Worm (Caenorhabditis elegans) whole organism, late embryonic: ENCODE measurements around the gene Y82E9BR.3.

Source experiments
- C08G9.2 ChIP-seq: sonication (generic microtip); optimal IDR thresholded peaks from 2 replicates; lab custom pipeline; 2016; ENCODE audit warnings: mild to moderate bottlenecking, missing genetic modification characterization, moderate library complexity, missing compliant biosample characterization
- C38D4.7 ChIP-seq: fragments of 200-800 bp; sonication (Bioruptor generic); optimal IDR thresholded peaks from 2 replicates; lab custom pipeline; 2018; ENCODE audit warnings: mild to moderate bottlenecking, missing genetic modification characterization, moderate library complexity, missing compliant biosample characterization
- K09A11.1 ChIP-seq: sonication (generic microtip); optimal IDR thresholded peaks from 2 replicates; lab custom pipeline; 2017; ENCODE audit warnings: antibody characterized with exemption, mild to moderate bottlenecking, missing genetic modification characterization, missing compliant biosample characterization; ENCODE audit not compliant: insufficient read depth
- T23F11.4 ChIP-seq: fragments of 200-800 bp; sonication (Bioruptor generic); optimal IDR thresholded peaks from 2 replicates; lab custom pipeline; 2018; ENCODE audit warnings: mild to moderate bottlenecking, missing genetic modification characterization, missing compliant biosample characterization
- ahr-1 ChIP-seq: sonication (generic microtip); optimal IDR thresholded peaks from 2 replicates; lab custom pipeline; 2016; ENCODE audit warnings: missing genetic modification characterization, missing compliant biosample characterization
- ceh-14 ChIP-seq: sonication (generic microtip); optimal IDR thresholded peaks from 2 replicates; lab custom pipeline; 2016; ENCODE audit warnings: missing genotype, missing genetic modification characterization, missing compliant biosample characterization
- ceh-18 ChIP-seq: sonication (generic microtip); optimal IDR thresholded peaks from 2 replicates; lab custom pipeline; 2016; ENCODE audit warnings: missing genetic modification characterization, missing compliant biosample characterization
- ceh-2 ChIP-seq: sonication (generic microtip); optimal IDR thresholded peaks from 2 replicates; lab custom pipeline; 2016; ENCODE audit warnings: missing genotype, missing genetic modification characterization, missing compliant biosample characterization
- ceh-22 ChIP-seq: sonication (generic microtip); optimal IDR thresholded peaks from 2 replicates; lab custom pipeline; 2017; ENCODE audit warnings: missing biosample characterization, missing genetic modification characterization
- ceh-30 ChIP-seq: fragments of 150-350 bp; optimal IDR thresholded peaks from 2 replicates; lab custom pipeline; 2014; ENCODE audit warnings: missing biosample characterization, missing genetic modification characterization
- ceh-31 ChIP-seq: sonication (generic microtip); optimal IDR thresholded peaks from 2 replicates; lab custom pipeline; 2016; ENCODE audit warnings: missing genetic modification characterization, missing compliant biosample characterization
- ceh-34 ChIP-seq: sonication (generic microtip); optimal IDR thresholded peaks from 2 replicates; lab custom pipeline; 2016; ENCODE audit warnings: mild to moderate bottlenecking, missing genetic modification characterization, missing compliant biosample characterization
- ceh-45 ChIP-seq: fragments of 200-800 bp; sonication (Bioruptor generic); IDR thresholded peaks from 2 replicates; pipeline ENCODE4 v1.3.6; 2022; ENCODE audit warnings: missing genetic modification reagents, missing genetic modification characterization, missing compliant biosample characterization
- ceh-48 ChIP-seq: sonication (generic microtip); optimal IDR thresholded peaks from 2 replicates; lab custom pipeline; 2016; ENCODE audit warnings: missing genetic modification characterization, inconsistent platforms, missing compliant biosample characterization
- che-1 ChIP-seq: sonication (generic microtip); optimal IDR thresholded peaks from 2 replicates; lab custom pipeline; 2016; ENCODE audit warnings: mild to moderate bottlenecking, missing genetic modification characterization, missing compliant biosample characterization
- dve-1 ChIP-seq: sonication (generic microtip); optimal IDR thresholded peaks from 2 replicates; lab custom pipeline; 2017; ENCODE audit warnings: antibody characterized with exemption, mild to moderate bottlenecking, missing genetic modification characterization, missing compliant biosample characterization
- elt-2 ChIP-seq: sonication (generic microtip); optimal IDR thresholded peaks from 2 replicates; lab custom pipeline; 2016; ENCODE audit warnings: missing genetic modification reagents, missing genetic modification characterization, missing compliant biosample characterization
- ets-4 ChIP-seq: sonication (generic microtip); optimal IDR thresholded peaks from 2 replicates; lab custom pipeline; 2016; ENCODE audit warnings: missing genetic modification characterization, missing compliant biosample characterization
- eyg-1 ChIP-seq: sonication (generic microtip); optimal IDR thresholded peaks from 2 replicates; lab custom pipeline; 2016; ENCODE audit warnings: missing genotype, missing genetic modification characterization, missing compliant biosample characterization
- fax-1 ChIP-seq: sonication (generic microtip); optimal IDR thresholded peaks from 2 replicates; lab custom pipeline; 2016; ENCODE audit warnings: missing genotype, missing genetic modification characterization, missing compliant biosample characterization
- fkh-6 ChIP-seq: sonication (generic microtip); optimal IDR thresholded peaks from 2 replicates; lab custom pipeline; 2016; ENCODE audit warnings: missing genetic modification characterization, missing compliant biosample characterization
- hlh-13 ChIP-seq: fragments of 200-800 bp; sonication (Bioruptor generic); optimal IDR thresholded peaks from 2 replicates; lab custom pipeline; 2018; ENCODE audit warnings: mild to moderate bottlenecking, missing genetic modification characterization, missing compliant biosample characterization
- hlh-30 ChIP-seq: sonication (generic microtip); optimal IDR thresholded peaks from 2 replicates; lab custom pipeline; 2017; ENCODE audit warnings: antibody characterized with exemption, missing genetic modification characterization, missing compliant biosample characterization; ENCODE audit not compliant: insufficient read depth
- hlh-6 ChIP-seq: sonication (generic microtip); optimal IDR thresholded peaks from 2 replicates; lab custom pipeline; 2016; ENCODE audit warnings: missing genotype, missing genetic modification characterization, missing compliant biosample characterization
- hlh-8 ChIP-seq: sonication (generic microtip); optimal IDR thresholded peaks from 2 replicates; lab custom pipeline; 2016; ENCODE audit warnings: missing genotype, missing genetic modification characterization, missing compliant biosample characterization
- madf-2 ChIP-seq: sonication (generic microtip); optimal IDR thresholded peaks from 2 replicates; lab custom pipeline; 2017; ENCODE audit warnings: missing genetic modification characterization, missing compliant biosample characterization
- mec-3 ChIP-seq: sonication (generic microtip); optimal IDR thresholded peaks from 2 replicates; lab custom pipeline; 2016; ENCODE audit warnings: borderline replicate concordance, missing genetic modification characterization, missing compliant biosample characterization
- nhr-11 ChIP-seq: fragments of 150-350 bp; optimal IDR thresholded peaks from 2 replicates; lab custom pipeline; 2014; ENCODE audit warnings: missing biosample characterization, missing genetic modification characterization
- nhr-232 ChIP-seq: sonication (generic microtip); optimal IDR thresholded peaks from 2 replicates; lab custom pipeline; 2016; ENCODE audit warnings: missing genetic modification characterization, missing compliant biosample characterization
- npax-4 ChIP-seq: sonication (generic microtip); optimal IDR thresholded peaks from 2 replicates; lab custom pipeline; 2016; ENCODE audit warnings: missing genetic modification characterization, missing compliant biosample characterization
- odd-2 ChIP-seq: sonication (generic microtip); optimal IDR thresholded peaks from 2 replicates; lab custom pipeline; 2017; ENCODE audit warnings: antibody characterized with exemption, mild to moderate bottlenecking, missing genetic modification characterization, missing compliant biosample characterization
- pax-1 ChIP-seq: fragments of 150-350 bp; optimal IDR thresholded peaks from 2 replicates; lab custom pipeline; 2014; ENCODE audit warnings: missing biosample characterization, missing genetic modification characterization
- pha-2 ChIP-seq: sonication (generic microtip); optimal IDR thresholded peaks from 2 replicates; lab custom pipeline; 2017; ENCODE audit warnings: mild to moderate bottlenecking, missing genetic modification characterization, missing compliant biosample characterization
- pha-4 ChIP-seq: fragments of 150-350 bp; optimal IDR thresholded peaks from 2 replicates; lab custom pipeline; 2018; ENCODE audit warnings: missing biosample characterization, missing genetic modification reagents, missing genetic modification characterization
- pros-1 ChIP-seq: fragments of 150-350 bp; optimal IDR thresholded peaks from 2 replicates; lab custom pipeline; 2014; ENCODE audit warnings: missing biosample characterization, missing genetic modification reagents, missing genetic modification characterization
- ref-2 ChIP-seq: sonication (generic microtip); optimal IDR thresholded peaks from 2 replicates; lab custom pipeline; 2016; ENCODE audit warnings: missing genetic modification characterization, missing compliant biosample characterization
- rnt-1 ChIP-seq: sonication (generic microtip); optimal IDR thresholded peaks from 2 replicates; lab custom pipeline; 2016; ENCODE audit warnings: missing genetic modification characterization, missing compliant biosample characterization
- sdc-2 ChIP-seq: sonication (generic microtip); optimal IDR thresholded peaks from 2 replicates; lab custom pipeline; 2016; ENCODE audit warnings: missing genotype, missing genetic modification characterization, missing compliant biosample characterization
- sox-2 ChIP-seq: fragments of 200-800 bp; sonication (Bioruptor generic); IDR thresholded peaks from 2 replicates; pipeline ENCODE4 v1.3.6; 2022; ENCODE audit warnings: missing genetic modification reagents, missing genetic modification characterization, missing compliant biosample characterization
- sox-4 ChIP-seq: sonication (generic microtip); optimal IDR thresholded peaks from 2 replicates; lab custom pipeline; 2017; ENCODE audit warnings: mild to moderate bottlenecking, missing genetic modification characterization, inconsistent platforms, missing compliant biosample characterization
- syd-9 ChIP-seq: sonication (generic microtip); optimal IDR thresholded peaks from 2 replicates; lab custom pipeline; 2016; ENCODE audit warnings: mild to moderate bottlenecking, missing genetic modification characterization, moderate library complexity, missing compliant biosample characterization
- tbx-2 ChIP-seq: sonication (generic microtip); optimal IDR thresholded peaks from 2 replicates; lab custom pipeline; 2016; ENCODE audit warnings: missing genetic modification characterization, missing compliant biosample characterization
- ttx-3 ChIP-seq: sonication (generic microtip); optimal IDR thresholded peaks from 2 replicates; lab custom pipeline; 2016; ENCODE audit warnings: missing genetic modification reagents, missing genetic modification characterization, missing compliant biosample characterization
- unc-55 ChIP-seq: sonication (generic microtip); optimal IDR thresholded peaks from 2 replicates; lab custom pipeline; 2017; ENCODE audit warnings: missing biosample characterization, missing genetic modification reagents, missing genetic modification characterization
- unc-86 ChIP-seq: sonication (generic microtip); optimal IDR thresholded peaks from 2 replicates; lab custom pipeline; 2016; ENCODE audit warnings: missing genetic modification characterization, missing compliant biosample characterization

The Y82E9BR.3 gene

ce11 chrIII:1413890-1414613 lies 4.9 kb upstream of the Y82E9BR.3 start, which contains the start of gene Y82E9BR.14:
TSS of gene Y82E9BR.14 (minus strand) at chrIII:1414116.
- TF ChIP-seq ceh-30 (no peak), ceh-45 (no peak), ceh-18 (tag; lab: Kevin White, UChicago) (no peak), ceh-34 (no peak), ttx-3 (tag; lab: Kevin White, UChicago) (no peak), mec-3 (no peak), dve-1 (tag; lab: Kevin White, UChicago) (no peak), T23F11.4 (GFP tag; lab: Kevin White, UChicago) (no peak), ceh-2 (tag; lab: Kevin White, UChicago) (no peak), ceh-14 (tag; lab: Kevin White, UChicago) (no peak)

- TF ChIP-seq ceh-14 (tag; lab: Kevin White, UChicago) (no peak), ets-4 (tag; lab: Kevin White, UChicago) (no peak), hlh-30 (tag; lab: Kevin White, UChicago) (no peak), elt-2 (tag; lab: Kevin White, UChicago) (no peak), tbx-2 (tag; lab: Kevin White, UChicago) (no peak), sox-4 (tag; lab: Kevin White, UChicago) (no peak), ceh-18 (tag; lab: Kevin White, UChicago) (no peak), ref-2 (tag; lab: Kevin White, UChicago) (no peak), C38D4.7 (GFP tag; lab: Kevin White, UChicago) (no peak)
Measured at ce11 chrIII:1416571-1416970, 2.4 kb upstream of the Y82E9BR.3 start.

ce11 chrIII:1417090-1417489 lies 1.9 kb upstream of the Y82E9BR.3 start, which contains the start of gene elc-1:
TSS of gene elc-1 (minus strand) at chrIII:1417190.
- TF ChIP-seq ahr-1 (tag; lab: Kevin White, UChicago), result no peak
- no peak for TF ChIP-seq unc-86 (tag; lab: Kevin White, UChicago)
- TF ChIP-seq fax-1 (tag; lab: Kevin White, UChicago), result no peak
- TF ChIP-seq npax-4, result no peak
- no peak for TF ChIP-seq pax-1 (tag; lab: Kevin White, UChicago)
- no peak for TF ChIP-seq ceh-2 (tag; lab: Kevin White, UChicago)
- TF ChIP-seq sdc-2, result no peak
- no peak for TF ChIP-seq syd-9 (tag; lab: Kevin White, UChicago)
- TF ChIP-seq dve-1 (tag; lab: Kevin White, UChicago), result no peak
- TF ChIP-seq mec-3, result no peak
- TF ChIP-seq hlh-6 (tag; lab: Kevin White, UChicago), result no peak
- no peak for TF ChIP-seq nhr-232 (tag; lab: Kevin White, UChicago)
- TF ChIP-seq ceh-31 (tag; lab: Kevin White, UChicago), result no peak
- no peak for TF ChIP-seq tbx-2 (tag; lab: Kevin White, UChicago)
- no peak for TF ChIP-seq nhr-11 (tag; lab: Kevin White, UChicago)
- TF ChIP-seq pha-2 (tag; lab: Kevin White, UChicago), result no peak

- TF ChIP-seq hlh-13 (GFP tag; lab: Kevin White, UChicago) (no peak), hlh-8 (no peak), ceh-18 (tag; lab: Kevin White, UChicago) (peak; percentile 77), unc-55 (GFP tag; lab: Kevin White, UChicago) (peak; percentile 7), pros-1 (tag; lab: Kevin White, UChicago) (no peak), rnt-1 (tag; lab: Kevin White, UChicago) (no peak), sdc-2 (no peak), npax-4 (no peak), fkh-6 (tag; lab: Kevin White, UChicago) (no peak), ceh-2 (tag; lab: Kevin White, UChicago) (no peak), nhr-11 (tag; lab: Kevin White, UChicago) (no peak), nhr-232 (tag; lab: Kevin White, UChicago) (no peak), K09A11.1 (no peak), che-1 (tag; lab: Kevin White, UChicago) (no peak), pha-4 (tag; lab: Kevin White, UChicago) (no peak), odd-2 (tag; lab: Kevin White, UChicago) (no peak), eyg-1 (tag; lab: Kevin White, UChicago) (no peak), sox-2 (GFP tag; lab: Robert Waterston, UW) (no peak), hlh-6 (tag; lab: Kevin White, UChicago) (no peak), pax-1 (tag; lab: Kevin White, UChicago) (no peak), madf-2 (tag; lab: Kevin White, UChicago) (no peak), C08G9.2 (tag; lab: Kevin White, UChicago) (peak; percentile 13), C38D4.7 (GFP tag; lab: Kevin White, UChicago) (no peak), dve-1 (tag; lab: Kevin White, UChicago) (peak; percentile 41), ceh-22 (tag; lab: Kevin White, UChicago) (no peak), ceh-48 (tag; lab: Kevin White, UChicago) (peak; percentile 64)
Measured at ce11 chrIII:1418709-1419108, 287 bp upstream of the Y82E9BR.3 start.
